Worm (Caenorhabditis elegans) whole organism, L2 larva: ENCODE measurements around the gene ubc-8.

Experiments
- R02D3.7 ChIP-seq: fragments of 150-350 bp; optimal IDR thresholded peaks from 2 replicates; lab custom pipeline; 2014; ENCODE audit warnings: missing biosample characterization, missing genetic modification characterization
- alr-1 ChIP-seq: fragments of 150-350 bp; optimal IDR thresholded peaks from 2 replicates; lab custom pipeline; 2014; ENCODE audit warnings: missing biosample characterization, missing genetic modification characterization
- elt-1 ChIP-seq: fragments of 150-350 bp; optimal IDR thresholded peaks from 2 replicates; lab custom pipeline; 2014; ENCODE audit warnings: missing biosample characterization, missing genetic modification characterization
- elt-3 ChIP-seq: sonication (generic microtip); optimal IDR thresholded peaks from 2 replicates; lab custom pipeline; 2017; ENCODE audit warnings: missing biosample characterization, missing genetic modification characterization
- lin-39 ChIP-seq: fragments of 150-350 bp; optimal IDR thresholded peaks from 2 replicates; lab custom pipeline; 2014; ENCODE audit warnings: missing biosample characterization, missing genetic modification reagents, missing genetic modification characterization
- mdl-1 ChIP-seq, 2 experiments: fragments of 150-350 bp in 1 of 2; sonication (generic microtip) in 1 of 2; optimal IDR thresholded peaks; 2 replicates each; lab custom pipeline; 2017; ENCODE audit warnings: missing biosample characterization in 2 of 2, missing genetic modification characterization in 2 of 2
- nhr-10 ChIP-seq: sonication (generic microtip); optimal IDR thresholded peaks from 2 replicates; lab custom pipeline; 2017; ENCODE audit warnings: missing biosample characterization, missing genetic modification characterization
- nhr-11 ChIP-seq: fragments of 150-350 bp; optimal IDR thresholded peaks from 2 replicates; lab custom pipeline; 2014; ENCODE audit warnings: missing biosample characterization, missing genetic modification characterization
- nhr-237 ChIP-seq: fragments of 150-350 bp; optimal IDR thresholded peaks from 2 replicates; lab custom pipeline; 2014; ENCODE audit warnings: missing biosample characterization, missing genetic modification characterization
- skn-1 ChIP-seq: sonication (generic microtip); optimal IDR thresholded peaks from 2 replicates; lab custom pipeline; 2017; ENCODE audit warnings: missing biosample characterization, missing genetic modification characterization
- snpc-4 ChIP-seq: fragments of 150-350 bp; optimal IDR thresholded peaks from 2 replicates; lab custom pipeline; 2014; ENCODE audit warnings: missing biosample characterization, missing genetic modification characterization
- zag-1 ChIP-seq: fragments of 150-350 bp; optimal IDR thresholded peaks from 2 replicates; lab custom pipeline; 2014; ENCODE audit warnings: missing biosample characterization, missing genetic modification characterization

- no peak for TF ChIP-seq skn-1 (tag; lab: Kevin White, UChicago)
- no peak for TF ChIP-seq mdl-1 (tag; optimal IDR thresholded peaks at IDR 0.05; lab: Kevin White, UChicago)
- TF ChIP-seq snpc-4 (tag; lab: Kevin White, UChicago), result no peak
- no peak for TF ChIP-seq nhr-237 (tag; lab: Kevin White, UChicago)
- TF ChIP-seq alr-1 (tag; lab: Kevin White, UChicago), result no peak
- TF ChIP-seq nhr-11 (tag; lab: Kevin White, UChicago), result no peak
- no peak for TF ChIP-seq elt-1 (tag; lab: Kevin White, UChicago)
- TF ChIP-seq zag-1 (tag; lab: Kevin White, UChicago), result no peak
- TF ChIP-seq R02D3.7 (tag; lab: Kevin White, UChicago), result no peak
- no peak for TF ChIP-seq nhr-10 (tag; lab: Kevin White, UChicago)
- no peak for TF ChIP-seq lin-39 (tag; lab: Kevin White, UChicago)
- no peak for TF ChIP-seq elt-3
These were observed 40.9 kb downstream of the ubc-8 start for ce11 chrIV:2666127-2666526.
